Fruit fly (Drosophila melanogaster) whole organism, adult: ENCODE data around the gene TwdlW.

Experiments
- CG14711 ChIP-seq: fragments of 200-800 bp; sonication (Bioruptor generic); optimal IDR thresholded peaks from 2 replicates; lab custom pipeline; 2018; ENCODE audit warnings: missing biosample characterization, mild to moderate bottlenecking, missing genetic modification characterization, moderate library complexity
- CG33017 ChIP-seq: fragments of 200-800 bp; sonication (Bioruptor generic); optimal IDR thresholded peaks from 2 replicates; lab custom pipeline; 2018; ENCODE audit warnings: missing biosample characterization, mild to moderate bottlenecking, missing genetic modification characterization, moderate library complexity
- CG7045 ChIP-seq: fragments of 200-800 bp; sonication (Bioruptor generic); optimal IDR thresholded peaks from 2 replicates; lab custom pipeline; 2017; ENCODE audit warnings: missing biosample characterization, mild to moderate bottlenecking, missing genetic modification characterization
- cnc ChIP-seq, 2 experiments: fragments of >200 bp; optimal IDR thresholded peaks; 2 replicates each; lab custom pipeline; 2017

DNA sequence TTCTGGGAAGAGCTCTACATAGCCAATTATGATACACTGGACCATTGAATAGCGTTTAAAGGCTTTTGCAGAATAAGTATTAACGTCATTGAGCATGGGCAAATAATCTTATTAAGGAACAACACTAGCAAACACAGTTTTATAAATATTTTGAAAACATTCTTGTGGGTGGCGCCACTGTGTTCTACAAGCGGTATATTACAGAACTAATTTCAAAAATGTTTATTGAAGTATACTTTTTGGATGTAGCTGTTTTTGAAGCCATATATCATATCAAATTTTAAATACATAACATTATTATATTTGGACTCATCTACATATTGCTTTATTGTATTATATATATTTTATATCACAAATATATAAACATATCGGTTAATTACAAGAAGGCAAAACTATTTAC lies 33.3 kb downstream of the TwdlW start:
- TF ChIP-seq CG7045 (GFP tag; lab: Kevin White, UChicago) (no peak), CG14711 (tag; lab: Kevin White, UChicago) (no peak), CG33017 (tag; lab: Kevin White, UChicago) (no peak), cnc (optimal IDR thresholded peaks at IDR 0.05; lab: Kevin White, UChicago) (no peak)
